Fruit fly (Drosophila melanogaster) whole organism, embryonic: Measurements from ENCODE around the gene RPA3.

Experiments
- ATbp ChIP-seq: fragments of 200-800 bp; sonication (Bioruptor generic); optimal IDR thresholded peaks from 2 replicates; lab custom pipeline; 2017; ENCODE audit warnings: missing biosample characterization, mild to moderate bottlenecking, missing genetic modification characterization, missing genetic modification reagents
- CG10366 ChIP-seq: fragments of 200-800 bp; sonication (Bioruptor generic); IDR thresholded peaks from 2 replicates; pipeline ENCODE4 v1.3.6; 2022; ENCODE audit warnings: missing biosample characterization, missing genetic modification characterization
- CG11504 ChIP-seq: fragments of 200-800 bp; sonication (Bioruptor generic); optimal IDR thresholded peaks from 3 replicates; lab custom pipeline; 2019; ENCODE audit warnings: missing biosample characterization, mild to moderate bottlenecking, missing genetic modification characterization, moderate library complexity
- CG11723 ChIP-seq: fragments of 200-800 bp; sonication (Bioruptor generic); optimal IDR thresholded peaks from 2 replicates; lab custom pipeline; 2017; ENCODE audit warnings: missing biosample characterization, mild to moderate bottlenecking, missing genetic modification characterization
- CG12104 ChIP-seq: fragments of 200-800 bp; sonication (Bioruptor generic); optimal IDR thresholded peaks from 3 replicates; lab custom pipeline; 2016; ENCODE audit warnings: missing biosample characterization, missing genetic modification characterization
- CG12155 ChIP-seq: fragments of 200-800 bp; sonication (Bioruptor generic); optimal IDR thresholded peaks from 3 replicates; lab custom pipeline; 2016; ENCODE audit warnings: missing biosample characterization, missing genetic modification characterization
- CG1233 ChIP-seq: fragments of 200-800 bp; sonication (Bioruptor generic); optimal IDR thresholded peaks from 4 replicates; lab custom pipeline; 2018; ENCODE audit warnings: missing biosample characterization, mild to moderate bottlenecking, missing genetic modification characterization
- CG12391 ChIP-seq: fragments of 200-800 bp; sonication (Bioruptor generic); optimal IDR thresholded peaks from 3 replicates; lab custom pipeline; 2018; ENCODE audit warnings: missing biosample characterization, mild to moderate bottlenecking, missing genetic modification characterization, moderate library complexity
- CG14441 ChIP-seq: fragments of 200-800 bp; sonication (Bioruptor generic); IDR thresholded peaks from 2 replicates; pipeline ENCODE4 v1.3.6; 2022; ENCODE audit warnings: missing biosample characterization, missing genetic modification characterization
- CG1529 ChIP-seq: fragments of 200-800 bp; sonication (Bioruptor generic); optimal IDR thresholded peaks from 3 replicates; lab custom pipeline; 2018; ENCODE audit warnings: missing biosample characterization, missing genetic modification characterization
- CG17912 ChIP-seq: fragments of 200-800 bp; sonication (Bioruptor generic); optimal IDR thresholded peaks from 2 replicates; lab custom pipeline; 2018; ENCODE audit warnings: missing biosample characterization, mild to moderate bottlenecking, missing genetic modification characterization
- CG1792 ChIP-seq: fragments of 200-800 bp; sonication (Bioruptor generic); optimal IDR thresholded peaks from 2 replicates; lab custom pipeline; 2016; ENCODE audit warnings: missing biosample characterization, missing genetic modification characterization
- CG18599 ChIP-seq: fragments of 200-800 bp; sonication (Bioruptor generic); optimal IDR thresholded peaks from 3 replicates; lab custom pipeline; 2017; ENCODE audit warnings: missing biosample characterization, missing genetic modification characterization, mild to moderate bottlenecking, moderate library complexity, missing genetic modification reagents
- CG18764 ChIP-seq: fragments of 200-800 bp; sonication (Bioruptor generic); optimal IDR thresholded peaks from 3 replicates; lab custom pipeline; 2016; ENCODE audit warnings: missing biosample characterization, missing genetic modification characterization
- CG34422 ChIP-seq: fragments of 200-800 bp; sonication (Bioruptor generic); IDR thresholded peaks from 3 replicates; pipeline ENCODE4 v1.3.6; 2022; ENCODE audit warnings: missing biosample characterization, missing genetic modification characterization
- CG4424 ChIP-seq: fragments of 200-800 bp; sonication (Bioruptor generic); optimal IDR thresholded peaks from 3 replicates; lab custom pipeline; 2016; ENCODE audit warnings: missing biosample characterization, missing genetic modification characterization
- CG4730 ChIP-seq: fragments of 200-800 bp; sonication (Bioruptor generic); IDR thresholded peaks from 2 replicates; pipeline ENCODE4 v1.3.6; 2022; ENCODE audit warnings: missing biosample characterization, missing genetic modification characterization
- CG6272 ChIP-seq: fragments of 200-800 bp; sonication (Bioruptor generic); IDR thresholded peaks from 2 replicates; pipeline ENCODE4 v1.3.6; 2022; ENCODE audit warnings: missing biosample characterization, missing genetic modification characterization
- CG7928 ChIP-seq: fragments of 200-800 bp; sonication (Bioruptor generic); optimal IDR thresholded peaks from 2 replicates; lab custom pipeline; 2017; ENCODE audit warnings: missing biosample characterization, mild to moderate bottlenecking, missing genetic modification characterization
- CG8388 ChIP-seq: fragments of 200-800 bp; sonication (Bioruptor generic); optimal IDR thresholded peaks from 2 replicates; lab custom pipeline; 2019; ENCODE audit warnings: missing biosample characterization, mild to moderate bottlenecking, missing genetic modification characterization, moderate library complexity
- CG9817 ChIP-seq: fragments of 200-800 bp; sonication (Bioruptor generic); optimal IDR thresholded peaks from 2 replicates; lab custom pipeline; 2018; ENCODE audit warnings: missing biosample characterization, mild to moderate bottlenecking, missing genetic modification characterization, moderate library complexity
- CG9932 ChIP-seq: fragments of 200-800 bp; sonication (Bioruptor generic); IDR thresholded peaks from 2 replicates; pipeline ENCODE4 v1.3.6; 2022; ENCODE audit warnings: missing biosample characterization, missing genetic modification characterization
- CHES-1-like ChIP-seq: fragments of 200-800 bp; sonication (Bioruptor generic); optimal IDR thresholded peaks from 2 replicates; lab custom pipeline; 2016; ENCODE audit warnings: missing biosample characterization, missing genetic modification characterization
- Chrac-16 ChIP-seq: fragments of 200-800 bp; sonication (Bioruptor generic); optimal IDR thresholded peaks from 3 replicates; lab custom pipeline; 2016; ENCODE audit warnings: missing biosample characterization, missing genetic modification characterization
- D ChIP-seq, 2 experiments: fragments of 200-800 bp in 1 of 2; fragments of >200 bp in 1 of 2; sonication (Bioruptor generic) in 1 of 2; optimal IDR thresholded peaks; 2 replicates in 1 of 2; 3 replicates in 1 of 2; lab custom pipeline; 2017; ENCODE audit warnings: mild to moderate bottlenecking in 1 of 2, missing biosample characterization in 1 of 2, missing genetic modification characterization in 1 of 2, missing genetic modification reagents in 1 of 2
- Deaf1 ChIP-seq: fragments of 200-800 bp; optimal IDR thresholded peaks from 3 replicates; lab custom pipeline; 2019; ENCODE audit warnings: missing biosample characterization, mild to moderate bottlenecking, missing genetic modification characterization, moderate library complexity
- Dfd ChIP-seq, 2 experiments: fragments of >200 bp; optimal IDR thresholded peaks; 2 replicates each; lab custom pipeline; 2017; ENCODE audit warnings: missing biosample characterization in 2 of 2, missing genetic modification characterization in 2 of 2
- ERR ChIP-seq: fragments of 200-800 bp; sonication (Bioruptor generic); optimal IDR thresholded peaks from 2 replicates; lab custom pipeline; 2016; ENCODE audit warnings: missing biosample characterization, missing genetic modification characterization
- Ets65A ChIP-seq: fragments of 200-800 bp; sonication (Bioruptor generic); peaks from one replicate; lab custom pipeline; 2016; ENCODE audit warnings: missing biosample characterization, missing genetic modification characterization
- Kr ChIP-seq: fragments of 200-800 bp; sonication (Bioruptor generic); optimal IDR thresholded peaks from 2 replicates; lab custom pipeline; 2017; ENCODE audit warnings: missing biosample characterization, mild to moderate bottlenecking, missing genetic modification characterization
- Mad ChIP-seq: fragments of 200-800 bp; sonication (Bioruptor generic); optimal IDR thresholded peaks from 2 replicates; lab custom pipeline; 2016; ENCODE audit warnings: missing biosample characterization, missing genetic modification characterization
- Nf-YB ChIP-seq: fragments of 200-800 bp; sonication (Bioruptor generic); optimal IDR thresholded peaks from 3 replicates; lab custom pipeline; 2019; ENCODE audit warnings: missing biosample characterization, mild to moderate bottlenecking, missing genetic modification characterization, moderate library complexity
- Oaz ChIP-seq: fragments of 200-800 bp; sonication (Bioruptor generic); IDR thresholded peaks from 2 replicates; pipeline ENCODE4 v1.3.6; 2022; ENCODE audit warnings: missing biosample characterization, missing genetic modification characterization
- Scr ChIP-seq: fragments of 200-800 bp; sonication (Bioruptor generic); IDR thresholded peaks from 2 replicates; pipeline ENCODE4 v1.3.6; 2022; ENCODE audit warnings: missing biosample characterization, missing genetic modification characterization; ENCODE audit not compliant: partially characterized antibody
- ac ChIP-seq: fragments of 200-800 bp; sonication (Bioruptor generic); optimal IDR thresholded peaks from 3 replicates; lab custom pipeline; 2017; ENCODE audit warnings: missing biosample characterization, mild to moderate bottlenecking, missing genetic modification characterization
- en ChIP-seq: fragments of 200-800 bp; sonication (Bioruptor generic); optimal IDR thresholded peaks from 2 replicates; lab custom pipeline; 2016; ENCODE audit warnings: missing biosample characterization, missing genetic modification characterization
- exex ChIP-seq: fragments of 200-800 bp; sonication (Bioruptor generic); optimal IDR thresholded peaks from 4 replicates; lab custom pipeline; 2018; ENCODE audit warnings: missing biosample characterization, mild to moderate bottlenecking, missing genetic modification characterization, moderate library complexity
- eyg ChIP-seq: fragments of 200-800 bp; sonication (Bioruptor generic); optimal IDR thresholded peaks from 3 replicates; lab custom pipeline; 2016; ENCODE audit warnings: missing biosample characterization, missing genetic modification characterization
- fru ChIP-seq: fragments of >200 bp; optimal IDR thresholded peaks from 2 replicates; lab custom pipeline; 2017
- ftz-f1 ChIP-seq: fragments of 200-800 bp; sonication (Bioruptor generic); optimal IDR thresholded peaks from 2 replicates; lab custom pipeline; 2016; ENCODE audit warnings: missing biosample characterization, missing genetic modification characterization
- gt ChIP-seq: fragments of 200-800 bp; sonication (Bioruptor generic); IDR thresholded peaks from 2 replicates; pipeline ENCODE4 v1.3.6; 2022; ENCODE audit warnings: missing biosample characterization, missing genetic modification characterization
- hkb ChIP-seq, 2 experiments: fragments of 200-800 bp in 1 of 2; fragments of >200 bp in 1 of 2; sonication (Bioruptor generic) in 1 of 2; IDR thresholded peaks in 1 of 2; optimal IDR thresholded peaks in 1 of 2; 2 replicates each; pipeline versions ENCODE4 v1.3.6 to Lab custom; 2017 to 2022; ENCODE audit warnings: missing biosample characterization in 1 of 2, missing genetic modification characterization in 1 of 2
- knrl ChIP-seq: fragments of 200-800 bp; sonication (Bioruptor generic); IDR thresholded peaks from 3 replicates; pipeline ENCODE4 v1.3.6; 2022; ENCODE audit warnings: missing biosample characterization, missing genetic modification characterization; ENCODE audit not compliant: partially characterized antibody
- nom ChIP-seq: fragments of 200-800 bp; sonication (Bioruptor generic); optimal IDR thresholded peaks from 2 replicates; lab custom pipeline; 2017; ENCODE audit warnings: missing biosample characterization, missing genetic modification characterization, mild to moderate bottlenecking, moderate library complexity, missing genetic modification reagents
- pan ChIP-seq, 4 experiments: fragments of >200 bp in 3 of 4; fragments of 200-800 bp in 1 of 4; sonication (Bioruptor generic) in 1 of 4; optimal IDR thresholded peaks in 3 of 4; IDR thresholded peaks in 1 of 4; 2 replicates each; pipeline versions ENCODE4 v1.3.6 to Lab custom; 2017 to 2022; ENCODE audit warnings: missing biosample characterization in 2 of 4, missing genetic modification characterization in 2 of 4, mixed read lengths in 1 of 4
- sens ChIP-seq: fragments of 200-800 bp; sonication (Bioruptor generic); peaks from one replicate; lab custom pipeline; 2016; ENCODE audit warnings: missing biosample characterization, missing genetic modification characterization
- sima ChIP-seq: fragments of 200-800 bp; sonication (Bioruptor generic); optimal IDR thresholded peaks from 2 replicates; lab custom pipeline; 2016; ENCODE audit warnings: missing biosample characterization, missing genetic modification characterization
- tio ChIP-seq: fragments of 200-800 bp; sonication (Bioruptor generic); optimal IDR thresholded peaks from 2 replicates; lab custom pipeline; 2017; ENCODE audit warnings: missing biosample characterization, missing genetic modification characterization, inconsistent platforms
- ttk ChIP-seq: fragments of 200-800 bp; sonication (Bioruptor generic); IDR thresholded peaks from 2 replicates; pipeline ENCODE4 v2.1.2; 2022; ENCODE audit warnings: missing biosample characterization, missing genetic modification characterization
- yki ChIP-seq: fragments of >200 bp; optimal IDR thresholded peaks from 3 replicates; lab custom pipeline; 2018

Gene RPA3

dm6 chrX:11576540-11576939, 39.1 kb downstream of the RPA3 start, which contains the start of gene CG11695 (continued):
- TF ChIP-seq en (GFP tag; lab: Kevin White, UChicago): no peak
- TF ChIP-seq CG1529 (GFP tag; lab: Kevin White, UChicago): no peak
- TF ChIP-seq CG9817: peak; percentile 81
- TF ChIP-seq eyg: no peak
- 0 out of 2 replicates have a peak, but pooled peaks have one; percentile 42 for TF ChIP-seq Oaz (GFP tag; lab: Robert Waterston, UW)
- TF ChIP-seq CG6272 (GFP tag; lab: Robert Waterston, UW): no peak
- peak; percentile 60 for TF ChIP-seq Chrac-16 (GFP tag; lab: Kevin White, UChicago)
- peak; percentile 33 for TF ChIP-seq CHES-1-like (GFP tag; lab: Kevin White, UChicago)
- TF ChIP-seq CG12155: peak; percentile 60
- TF ChIP-seq CG8388 (GFP tag; lab: Kevin White, UChicago): peak; percentile 42
- no peak for TF ChIP-seq ac (GFP tag; lab: Kevin White, UChicago)
- no peak for TF ChIP-seq yki (lab: Kevin White, UChicago)
- no peak for TF ChIP-seq Kr (GFP tag; lab: Kevin White, UChicago)
- TF ChIP-seq CG10366 (GFP tag; lab: Robert Waterston, UW): peak; percentile 56
- peak; percentile 92 for TF ChIP-seq sens
- TF ChIP-seq Ets65A (GFP tag; lab: Kevin White, UChicago): peak; percentile 70
- TF ChIP-seq Scr (GFP tag; lab: Robert Waterston, UW): peak; percentile 11; the same call in 1 of the 2 replicates
- TF ChIP-seq tio (GFP tag; lab: Kevin White, UChicago): no peak
- peak; percentile 67 for TF ChIP-seq nom (GFP tag; lab: Kevin White, UChicago)
- TF ChIP-seq CG7928 (GFP tag; lab: Kevin White, UChicago): no peak
- TF ChIP-seq gt: no peak
- TF ChIP-seq CG18764 (GFP tag; lab: Kevin White, UChicago): peak; percentile 22
- TF ChIP-seq fru (lab: Kevin White, UChicago): no peak
- TF ChIP-seq CG11723: peak; percentile 13
- no peak for TF ChIP-seq D (optimal IDR thresholded peaks at IDR 0.05; lab: Kevin White, UChicago)
- no peak for TF ChIP-seq D (GFP tag; optimal IDR thresholded peaks at IDR 0.05; lab: Kevin White, UChicago)
- TF ChIP-seq ERR (GFP tag; lab: Kevin White, UChicago): no peak
- no peak for TF ChIP-seq exex (tag; lab: Kevin White, UChicago)
- peak; percentile 58 for TF ChIP-seq CG4424 (GFP tag; lab: Kevin White, UChicago)
- TF ChIP-seq CG4730 (GFP tag; lab: Robert Waterston, UW): no peak
- TF ChIP-seq CG34422 (GFP tag; lab: Robert Waterston, UW): peak; percentile 70
- TF ChIP-seq CG1792 (GFP tag; lab: Kevin White, UChicago): no peak
- peak; percentile 80 for TF ChIP-seq CG9932 (GFP tag; lab: Robert Waterston, UW)
- peak; percentile 48; the same call in 1 of the 2 replicates for TF ChIP-seq CG14441 (GFP tag; lab: Robert Waterston, UW)
- no peak for TF ChIP-seq ftz-f1 (GFP tag; lab: Kevin White, UChicago)
- peak; percentile 76 for TF ChIP-seq CG11504 (tag; lab: Kevin White, UChicago)
- TF ChIP-seq ttk (GFP tag; lab: Robert Waterston, UW): 0 out of 2 replicates have a peak, but pooled peaks have one; percentile 24
- no peak for TF ChIP-seq CG17912 (GFP tag; lab: Kevin White, UChicago)
- no peak for TF ChIP-seq sima
- peak; percentile 75 for TF ChIP-seq CG18599 (GFP tag; lab: Kevin White, UChicago)
- TF ChIP-seq Nf-YB (GFP tag; lab: Kevin White, UChicago): peak; percentile 26
- no peak for TF ChIP-seq knrl (GFP tag; lab: Robert Waterston, UW)
- TF ChIP-seq Mad (GFP tag; lab: Kevin White, UChicago): peak; percentile 65
- peak; percentile 51 for TF ChIP-seq hkb (optimal IDR thresholded peaks at IDR 0.05; lab: Kevin White, UChicago)
- TF ChIP-seq hkb (GFP tag; IDR thresholded peaks at IDR 0.05; lab: Robert Waterston, UW): peak; percentile 25; the same call in 1 of the 2 replicates
- TF ChIP-seq CG1233: peak; percentile 17
- peak; percentile 16 for TF ChIP-seq CG12104 (GFP tag; lab: Kevin White, UChicago)
- TF ChIP-seq Deaf1 (tag; lab: Kevin White, UChicago): peak; percentile 25
- TF ChIP-seq Dfd (GFP tag; optimal IDR thresholded peaks at IDR 0.05; lab: Kevin White, UChicago): no peak
- peak; percentile 81 for TF ChIP-seq CG12391 (tag; lab: Kevin White, UChicago)
- no peak for TF ChIP-seq ATbp (GFP tag; lab: Kevin White, UChicago)
- no peak for TF ChIP-seq pan (optimal IDR thresholded peaks at IDR 0.05; lab: Kevin White, UChicago)
- peak in 1 of 2 experiments; percentile 45 for TF ChIP-seq pan (GFP tag; optimal IDR thresholded peaks at IDR 0.05 in 1 of 2, IDR thresholded peaks at IDR 0.05 in 1 of 2)
